Fruit fly (Drosophila melanogaster) whole organism, embryonic: ENCODE data around the gene Pk34A.

Experiments used
- CG10267 ChIP-seq: fragments of 200-800 bp; sonication (Bioruptor generic); optimal IDR thresholded peaks from 2 replicates; lab custom pipeline; 2018; ENCODE audit warnings: missing biosample characterization, mild to moderate bottlenecking, missing genetic modification characterization, moderate library complexity
- CG10462 ChIP-seq: fragments of 200-800 bp; sonication (Bioruptor generic); optimal IDR thresholded peaks from 2 replicates; lab custom pipeline; 2016; ENCODE audit warnings: missing biosample characterization, missing genetic modification characterization
- CG12769 ChIP-seq: fragments of 200-800 bp; sonication (Bioruptor generic); optimal IDR thresholded peaks from 2 replicates; lab custom pipeline; 2019; ENCODE audit warnings: missing biosample characterization, mild to moderate bottlenecking, missing genetic modification characterization, moderate library complexity
- CG15514 ChIP-seq: fragments of 200-800 bp; sonication (Bioruptor generic); optimal IDR thresholded peaks from 3 replicates; lab custom pipeline; 2017; ENCODE audit warnings: missing biosample characterization, missing genetic modification characterization, mild to moderate bottlenecking, moderate library complexity, missing genetic modification reagents
- CG16815 ChIP-seq: fragments of 200-800 bp; sonication (Bioruptor generic); optimal IDR thresholded peaks from 3 replicates; lab custom pipeline; 2017; ENCODE audit warnings: missing biosample characterization, mild to moderate bottlenecking, missing genetic modification characterization
- CG17361 ChIP-seq: fragments of 200-800 bp; sonication (Bioruptor generic); IDR thresholded peaks from 3 replicates; pipeline ENCODE4 v1.3.6; 2022; ENCODE audit warnings: missing biosample characterization, missing genetic modification characterization
- CG18262 ChIP-seq: fragments of 200-800 bp; optimal IDR thresholded peaks from 3 replicates; lab custom pipeline; 2019; ENCODE audit warnings: missing biosample characterization, mild to moderate bottlenecking, missing genetic modification characterization, moderate library complexity
- CG2120 ChIP-seq: fragments of 200-800 bp; sonication (Bioruptor generic); optimal IDR thresholded peaks from 3 replicates; lab custom pipeline; 2016; ENCODE audit warnings: missing biosample characterization, missing genetic modification characterization
- CG2199 ChIP-seq: fragments of 200-800 bp; sonication (Bioruptor generic); IDR thresholded peaks from 3 replicates; pipeline ENCODE4 v1.3.6; 2022; ENCODE audit warnings: missing biosample characterization, missing genetic modification characterization
- CG2712 ChIP-seq: fragments of 200-800 bp; optimal IDR thresholded peaks from 3 replicates; lab custom pipeline; 2019; ENCODE audit warnings: missing biosample characterization, mild to moderate bottlenecking, missing genetic modification characterization, moderate library complexity
- CG3065 ChIP-seq: fragments of 200-800 bp; sonication (Bioruptor generic); optimal IDR thresholded peaks from 2 replicates; lab custom pipeline; 2016; ENCODE audit warnings: missing biosample characterization, missing genetic modification characterization
- CG32767 ChIP-seq: fragments of 200-800 bp; sonication (Bioruptor generic); IDR thresholded peaks from 2 replicates; pipeline ENCODE4 v1.3.6; 2022; ENCODE audit warnings: missing biosample characterization, missing genetic modification characterization
- CG34224 ChIP-seq: fragments of 200-800 bp; sonication (Bioruptor generic); IDR thresholded peaks from 3 replicates; pipeline ENCODE4 v1.3.6; 2022; ENCODE audit warnings: missing biosample characterization, missing genetic modification characterization; ENCODE audit not compliant: partially characterized antibody
- CG4282 ChIP-seq: fragments of 200-800 bp; sonication (Bioruptor generic); optimal IDR thresholded peaks from 2 replicates; lab custom pipeline; 2016; ENCODE audit warnings: missing biosample characterization, missing genetic modification characterization
- CG6272 ChIP-seq: fragments of 200-800 bp; sonication (Bioruptor generic); IDR thresholded peaks from 2 replicates; pipeline ENCODE4 v1.3.6; 2022; ENCODE audit warnings: missing biosample characterization, missing genetic modification characterization
- CG6654 ChIP-seq: fragments of 200-800 bp; sonication (Bioruptor generic); optimal IDR thresholded peaks from 2 replicates; lab custom pipeline; 2017; ENCODE audit warnings: missing biosample characterization, mild to moderate bottlenecking, missing genetic modification characterization
- CG6791 ChIP-seq: fragments of 200-800 bp; sonication (Bioruptor generic); IDR thresholded peaks from 3 replicates; pipeline ENCODE4 v1.3.6; 2022; ENCODE audit warnings: missing biosample characterization, missing genetic modification characterization; ENCODE audit not compliant: partially characterized antibody
- CG6854 ChIP-seq: fragments of 200-800 bp; sonication (Bioruptor generic); optimal IDR thresholded peaks from 3 replicates; lab custom pipeline; 2017; ENCODE audit warnings: missing biosample characterization, mild to moderate bottlenecking, missing genetic modification characterization
- CG9437 ChIP-seq: fragments of 200-800 bp; sonication (Bioruptor generic); optimal IDR thresholded peaks from 2 replicates; lab custom pipeline; 2018; ENCODE audit warnings: missing biosample characterization, mild to moderate bottlenecking, missing genetic modification characterization
- CkIIα-i1 ChIP-seq: fragments of 200-800 bp; sonication (Bioruptor generic); IDR thresholded peaks from 2 replicates; pipeline ENCODE4 v1.3.6; 2022; ENCODE audit warnings: missing biosample characterization, missing genetic modification characterization
- Dad ChIP-seq: fragments of 200-800 bp; sonication (Bioruptor generic); optimal IDR thresholded peaks from 3 replicates; lab custom pipeline; 2016; ENCODE audit warnings: missing biosample characterization, missing genetic modification characterization
- Dek ChIP-seq: fragments of 200-800 bp; sonication (Bioruptor generic); optimal IDR thresholded peaks from 3 replicates; lab custom pipeline; 2019; ENCODE audit warnings: missing biosample characterization, mild to moderate bottlenecking, missing genetic modification characterization, moderate library complexity
- Doc2 ChIP-seq: fragments of 200-800 bp; sonication (Bioruptor generic); IDR thresholded peaks from 2 replicates; pipeline ENCODE4 v1.3.6; 2022; ENCODE audit warnings: missing biosample characterization, missing genetic modification characterization
- Doc3 ChIP-seq: fragments of 200-800 bp; sonication (Bioruptor generic); IDR thresholded peaks from 3 replicates; pipeline ENCODE4 v1.3.6; 2022; ENCODE audit warnings: missing biosample characterization, missing genetic modification characterization; ENCODE audit not compliant: partially characterized antibody
- Hr39 ChIP-seq: fragments of >200 bp; optimal IDR thresholded peaks from 2 replicates; lab custom pipeline; 2017
- NC2α ChIP-seq: fragments of 200-800 bp; sonication (Bioruptor generic); optimal IDR thresholded peaks from 2 replicates; lab custom pipeline; 2016; ENCODE audit warnings: missing biosample characterization, missing genetic modification characterization
- Oli ChIP-seq: fragments of 200-800 bp; sonication (Bioruptor generic); optimal IDR thresholded peaks from 2 replicates; lab custom pipeline; 2018; ENCODE audit warnings: missing biosample characterization, mild to moderate bottlenecking, missing genetic modification characterization, moderate library complexity
- Ptx1 ChIP-seq: fragments of 200-800 bp; sonication (Bioruptor generic); IDR thresholded peaks from 2 replicates; pipeline ENCODE4 v1.3.6; 2022; ENCODE audit warnings: missing biosample characterization, missing genetic modification characterization
- Usf ChIP-seq: fragments of 200-800 bp; sonication (Bioruptor generic); optimal IDR thresholded peaks from 2 replicates; lab custom pipeline; 2017; ENCODE audit warnings: missing genotype, missing biosample characterization, missing genetic modification characterization
- ac ChIP-seq: fragments of 200-800 bp; sonication (Bioruptor generic); optimal IDR thresholded peaks from 3 replicates; lab custom pipeline; 2017; ENCODE audit warnings: missing biosample characterization, mild to moderate bottlenecking, missing genetic modification characterization
- aop ChIP-seq: fragments of 200-800 bp; sonication (Bioruptor generic); IDR thresholded peaks from 2 replicates; pipeline ENCODE4 v1.3.6; 2022; ENCODE audit warnings: missing biosample characterization, missing genetic modification characterization
- cad ChIP-seq: fragments of >200 bp; optimal IDR thresholded peaks from 2 replicates; lab custom pipeline; 2017; ENCODE audit warnings: missing biosample characterization, missing genetic modification characterization
- cato ChIP-seq: fragments of 200-800 bp; sonication (Bioruptor generic); optimal IDR thresholded peaks from 2 replicates; lab custom pipeline; 2016; ENCODE audit warnings: missing biosample characterization, missing genetic modification characterization, borderline replicate concordance
- chinmo ChIP-seq: fragments of 200-800 bp; sonication (Bioruptor generic); IDR thresholded peaks from 4 replicates; pipeline ENCODE4 v1.3.6; 2022; ENCODE audit warnings: missing biosample characterization, missing genetic modification characterization; ENCODE audit not compliant: partially characterized antibody
- cwo ChIP-seq: fragments of 200-800 bp; sonication (Bioruptor generic); optimal IDR thresholded peaks from 3 replicates; lab custom pipeline; 2017; ENCODE audit warnings: missing biosample characterization, missing genetic modification characterization, mild to moderate bottlenecking, moderate library complexity, missing genetic modification reagents
- ftz-f1 ChIP-seq: fragments of 200-800 bp; sonication (Bioruptor generic); optimal IDR thresholded peaks from 2 replicates; lab custom pipeline; 2016; ENCODE audit warnings: missing biosample characterization, missing genetic modification characterization
- hb ChIP-seq: fragments of 200-800 bp; sonication (Bioruptor generic); IDR thresholded peaks from 3 replicates; pipeline ENCODE4 v1.3.6; 2022; ENCODE audit warnings: missing biosample characterization, missing genetic modification characterization; ENCODE audit not compliant: partially characterized antibody
- insv ChIP-seq, 2 experiments: fragments of 200-800 bp; sonication (Bioruptor generic); optimal IDR thresholded peaks; 3 replicates each; lab custom pipeline; 2016 to 2018; ENCODE audit warnings: missing biosample characterization in 2 of 2, missing genetic modification characterization in 2 of 2
- ken ChIP-seq: fragments of 200-800 bp; sonication (Bioruptor generic); IDR thresholded peaks from 3 replicates; pipeline ENCODE4 v1.3.6; 2022; ENCODE audit warnings: missing biosample characterization, missing genetic modification characterization
- luna ChIP-seq: fragments of 200-800 bp; sonication (Bioruptor generic); optimal IDR thresholded peaks from 2 replicates; lab custom pipeline; 2016; ENCODE audit warnings: missing biosample characterization, missing genetic modification characterization
- nau ChIP-seq: fragments of 200-800 bp; sonication (Bioruptor generic); optimal IDR thresholded peaks from 3 replicates; lab custom pipeline; 2017; ENCODE audit warnings: missing biosample characterization, mild to moderate bottlenecking, missing genetic modification characterization, missing genetic modification reagents
- oc ChIP-seq: fragments of 200-800 bp; sonication (Bioruptor generic); optimal IDR thresholded peaks from 2 replicates; lab custom pipeline; 2018; ENCODE audit warnings: missing biosample characterization, mild to moderate bottlenecking, missing genetic modification characterization, moderate library complexity
- org-1 ChIP-seq: fragments of 200-800 bp; sonication (Bioruptor generic); optimal IDR thresholded peaks from 2 replicates; lab custom pipeline; 2017; ENCODE audit warnings: missing biosample characterization, missing genetic modification characterization
- p53 ChIP-seq: fragments of 200-800 bp; sonication (Bioruptor generic); optimal IDR thresholded peaks from 2 replicates; lab custom pipeline; 2016; ENCODE audit warnings: missing biosample characterization, missing genetic modification characterization
- psq ChIP-seq: fragments of 200-800 bp; sonication (Bioruptor generic); optimal IDR thresholded peaks from 2 replicates; lab custom pipeline; 2017; ENCODE audit warnings: missing biosample characterization, missing genetic modification characterization
- rib ChIP-seq: fragments of 200-800 bp; sonication (Bioruptor generic); IDR thresholded peaks from 2 replicates; pipeline ENCODE4 v1.3.6; 2022; ENCODE audit warnings: missing biosample characterization, missing genetic modification characterization
- sug ChIP-seq: fragments of 200-800 bp; optimal IDR thresholded peaks from 2 replicates; lab custom pipeline; 2019; ENCODE audit warnings: missing biosample characterization, mild to moderate bottlenecking, missing genetic modification characterization, moderate library complexity
- tll ChIP-seq, 2 experiments: fragments of 200-800 bp in 1 of 2; fragments of >200 bp in 1 of 2; sonication (Bioruptor generic) in 1 of 2; optimal IDR thresholded peaks; 2 replicates each; lab custom pipeline; 2017 to 2019; ENCODE audit warnings: missing biosample characterization in 2 of 2, missing genetic modification characterization in 2 of 2, mild to moderate bottlenecking in 1 of 2, moderate library complexity in 1 of 2
- tna ChIP-seq: fragments of 200-800 bp; sonication (Bioruptor generic); IDR thresholded peaks from 2 replicates; pipeline ENCODE4 v1.3.6; 2022; ENCODE audit warnings: missing biosample characterization, missing genetic modification characterization; ENCODE audit not compliant: partially characterized antibody
- wor ChIP-seq: fragments of 200-800 bp; sonication (Bioruptor generic); IDR thresholded peaks from 2 replicates; pipeline ENCODE4 v1.3.6; 2022; ENCODE audit warnings: missing biosample characterization, missing genetic modification characterization

Gene Pk34A

dm6 chr2L:13176701-13177249 is 18.2 kb downstream of the Pk34A start, which contains the start of the genes Sfmbt and CG5439 (continued):
- TF ChIP-seq insv (GFP tag; optimal IDR thresholded peaks at IDR 0.05; lab: Kevin White, UChicago), result peak in 1 of 2 experiments; percentile 53
- 0 out of 3 replicates have a peak, but pooled peaks have one; percentile 35 for TF ChIP-seq CG6791
- TF ChIP-seq chinmo (GFP tag; lab: Robert Waterston, UW), result no peak
- TF ChIP-seq CG10267, result peak; percentile 97
- peak; percentile 67 for TF ChIP-seq Ptx1
- TF ChIP-seq Oli (tag; lab: Kevin White, UChicago), result no peak
- TF ChIP-seq CG17361, result no peak; the same call in 1 of the 3 replicates
- TF ChIP-seq CG6654 (GFP tag; lab: Kevin White, UChicago), result peak; percentile 18
- TF ChIP-seq hb, result no peak
- no peak; the same call in 2 of the 3 replicates for TF ChIP-seq CG34224
- TF ChIP-seq ftz-f1 (GFP tag; lab: Kevin White, UChicago), result no peak
- peak; percentile 29 for TF ChIP-seq CG9437 (GFP tag; lab: Kevin White, UChicago)
- no peak for TF ChIP-seq oc
- TF ChIP-seq CG6272 (GFP tag; lab: Robert Waterston, UW), result peak; percentile 77
- TF ChIP-seq sug (tag; lab: Kevin White, UChicago), result peak; percentile 85
- TF ChIP-seq cato (GFP tag; lab: Kevin White, UChicago), result peak; percentile 65
- peak; percentile 55 for TF ChIP-seq cwo (GFP tag; lab: Kevin White, UChicago)
- peak; percentile 69 for TF ChIP-seq Usf (GFP tag; lab: Kevin White, UChicago)
- TF ChIP-seq CG2120 (GFP tag; lab: Kevin White, UChicago), result peak; percentile 92
- peak; percentile 65 for TF ChIP-seq p53
- TF ChIP-seq Hr39 (lab: Kevin White, UChicago), result no peak
- TF ChIP-seq CG15514 (GFP tag; lab: Kevin White, UChicago), result peak; percentile 62
- no peak for TF ChIP-seq aop (GFP tag; lab: Robert Waterston, UW)
- TF ChIP-seq wor (GFP tag; lab: Robert Waterston, UW), result 0 out of 2 replicates have a peak, but pooled peaks have one; percentile 28
- no peak for TF ChIP-seq CG12769 (tag; lab: Kevin White, UChicago)
- peak; percentile 46 for TF ChIP-seq CG10462
- no peak for TF ChIP-seq CG32767 (GFP tag; lab: Robert Waterston, UW)
- TF ChIP-seq CG16815 (GFP tag; lab: Kevin White, UChicago), result peak; percentile 69
- TF ChIP-seq psq (GFP tag; lab: Kevin White, UChicago), result peak; percentile 76
- no peak for TF ChIP-seq org-1
- TF ChIP-seq cad (GFP tag; lab: Kevin White, UChicago), result no peak
- peak; percentile 57 for TF ChIP-seq Dad
- no peak for TF ChIP-seq tna
- TF ChIP-seq Doc2, result no peak
- TF ChIP-seq NC2α (GFP tag; lab: Kevin White, UChicago), result no peak
- peak; percentile 17 for TF ChIP-seq ac (GFP tag; lab: Kevin White, UChicago)
- no peak for TF ChIP-seq nau (GFP tag; lab: Kevin White, UChicago)
- peak; percentile 74 for TF ChIP-seq Dek (tag; lab: Kevin White, UChicago)
- TF ChIP-seq CG3065 (GFP tag; lab: Kevin White, UChicago), result peak; percentile 74
- TF ChIP-seq CG2712 (tag; lab: Kevin White, UChicago), result peak; percentile 82
- peak; percentile 16 for TF ChIP-seq CG6854 (GFP tag; lab: Kevin White, UChicago)
- TF ChIP-seq luna (GFP tag; lab: Kevin White, UChicago), result peak; percentile 60
- TF ChIP-seq Doc3 (GFP tag; lab: Robert Waterston, UW), result no peak
- TF ChIP-seq CG4282, result no peak
- no peak for TF ChIP-seq CkIIα-i1 (GFP tag; lab: Robert Waterston, UW)
- TF ChIP-seq ken (GFP tag; lab: Robert Waterston, UW), result peak; percentile 42; the same call in 1 of the 3 replicates
- peak; percentile 85 for TF ChIP-seq rib (GFP tag; lab: Robert Waterston, UW)
- peak; percentile 59 to 80 for TF ChIP-seq tll (GFP tag; optimal IDR thresholded peaks at IDR 0.05; lab: Kevin White, UChicago)
- TF ChIP-seq CG2199 (GFP tag; lab: Robert Waterston, UW), result no peak
- TF ChIP-seq CG18262 (tag; lab: Kevin White, UChicago), result peak; percentile 79
